Fruit fly (Drosophila melanogaster) whole organism, embryonic: Measurements from ENCODE around the gene CG6574.

Source experiments
- Abd-B ChIP-seq: fragments of 200-800 bp; sonication (Bioruptor generic); optimal IDR thresholded peaks from 2 replicates; lab custom pipeline; 2018; ENCODE audit warnings: missing biosample characterization, mild to moderate bottlenecking, missing genetic modification characterization, moderate library complexity
- C15 ChIP-seq: fragments of 200-800 bp; sonication (Bioruptor generic); IDR thresholded peaks from 3 replicates; pipeline ENCODE4 v1.3.6; 2022; ENCODE audit warnings: missing biosample characterization, missing genetic modification characterization
- CG10209 ChIP-seq: fragments of 200-800 bp; sonication (Bioruptor generic); optimal IDR thresholded peaks from 3 replicates; lab custom pipeline; 2017; ENCODE audit warnings: missing biosample characterization, mild to moderate bottlenecking, missing genetic modification characterization, missing genetic modification reagents
- CG10267 ChIP-seq: fragments of 200-800 bp; sonication (Bioruptor generic); optimal IDR thresholded peaks from 2 replicates; lab custom pipeline; 2018; ENCODE audit warnings: missing biosample characterization, mild to moderate bottlenecking, missing genetic modification characterization, moderate library complexity
- CG11398 ChIP-seq: fragments of 200-800 bp; sonication (Bioruptor generic); optimal IDR thresholded peaks from 2 replicates; lab custom pipeline; 2016; ENCODE audit warnings: missing biosample characterization, missing genetic modification characterization
- CG11723 ChIP-seq: fragments of 200-800 bp; sonication (Bioruptor generic); optimal IDR thresholded peaks from 2 replicates; lab custom pipeline; 2017; ENCODE audit warnings: missing biosample characterization, mild to moderate bottlenecking, missing genetic modification characterization
- CG12942 ChIP-seq: fragments of 200-800 bp; sonication (Bioruptor generic); optimal IDR thresholded peaks from 3 replicates; lab custom pipeline; 2016; ENCODE audit warnings: missing biosample characterization, missing genetic modification characterization
- CG1603 ChIP-seq: fragments of 200-800 bp; sonication (Bioruptor generic); optimal IDR thresholded peaks from 2 replicates; lab custom pipeline; 2019; ENCODE audit warnings: missing biosample characterization, mild to moderate bottlenecking, missing genetic modification characterization, moderate library complexity
- CG16813 ChIP-seq: fragments of 200-800 bp; sonication (Bioruptor generic); IDR thresholded peaks from 3 replicates; pipeline ENCODE4 v1.3.6; 2022; ENCODE audit warnings: missing biosample characterization, missing genetic modification characterization; ENCODE audit not compliant: partially characterized antibody
- CG17385 ChIP-seq: fragments of 200-800 bp; sonication (Bioruptor generic); optimal IDR thresholded peaks from 3 replicates; lab custom pipeline; 2018; ENCODE audit warnings: missing biosample characterization, mild to moderate bottlenecking, missing genetic modification characterization
- CG17568 ChIP-seq: fragments of 200-800 bp; sonication (Bioruptor generic); optimal IDR thresholded peaks from 2 replicates; lab custom pipeline; 2018; ENCODE audit warnings: missing biosample characterization, mild to moderate bottlenecking, missing genetic modification characterization, moderate library complexity
- CG30403 ChIP-seq: fragments of 200-800 bp; sonication (Bioruptor generic); optimal IDR thresholded peaks from 3 replicates; lab custom pipeline; 2016; ENCODE audit warnings: missing biosample characterization, missing genetic modification characterization
- CG31388 ChIP-seq: fragments of 200-800 bp; sonication (Bioruptor generic); optimal IDR thresholded peaks from 2 replicates; lab custom pipeline; 2016; ENCODE audit warnings: missing biosample characterization, missing genetic modification characterization
- CG33213 ChIP-seq: fragments of 200-800 bp; sonication (Bioruptor generic); optimal IDR thresholded peaks from 3 replicates; lab custom pipeline; 2016; ENCODE audit warnings: missing biosample characterization, missing genetic modification characterization
- CG6654 ChIP-seq: fragments of 200-800 bp; sonication (Bioruptor generic); optimal IDR thresholded peaks from 2 replicates; lab custom pipeline; 2017; ENCODE audit warnings: missing biosample characterization, mild to moderate bottlenecking, missing genetic modification characterization
- CG7357 ChIP-seq: fragments of 200-800 bp; sonication (Bioruptor generic); IDR thresholded peaks from 3 replicates; pipeline ENCODE4 v1.3.6; 2022; ENCODE audit warnings: missing biosample characterization, missing genetic modification characterization
- CG7928 ChIP-seq: fragments of 200-800 bp; sonication (Bioruptor generic); optimal IDR thresholded peaks from 2 replicates; lab custom pipeline; 2017; ENCODE audit warnings: missing biosample characterization, mild to moderate bottlenecking, missing genetic modification characterization
- CG7987 ChIP-seq: fragments of 200-800 bp; sonication (Bioruptor generic); optimal IDR thresholded peaks from 2 replicates; lab custom pipeline; 2018; ENCODE audit warnings: missing biosample characterization, mild to moderate bottlenecking, missing genetic modification characterization, moderate library complexity
- CG8089 ChIP-seq: fragments of 200-800 bp; sonication (Bioruptor generic); optimal IDR thresholded peaks from 3 replicates; lab custom pipeline; 2016; ENCODE audit warnings: missing biosample characterization, missing genetic modification characterization
- CG9817 ChIP-seq: fragments of 200-800 bp; sonication (Bioruptor generic); optimal IDR thresholded peaks from 2 replicates; lab custom pipeline; 2018; ENCODE audit warnings: missing biosample characterization, mild to moderate bottlenecking, missing genetic modification characterization, moderate library complexity
- D19B ChIP-seq: fragments of 200-800 bp; sonication (Bioruptor generic); optimal IDR thresholded peaks from 2 replicates; lab custom pipeline; 2017; ENCODE audit warnings: missing biosample characterization, mild to moderate bottlenecking, missing genetic modification characterization
- Dll ChIP-seq: fragments of 200-800 bp; sonication (Bioruptor generic); IDR thresholded peaks from 4 replicates; pipeline ENCODE4 v1.3.6; 2022; ENCODE audit warnings: missing biosample characterization, missing genetic modification characterization; ENCODE audit not compliant: partially characterized antibody
- Doc2 ChIP-seq: fragments of 200-800 bp; sonication (Bioruptor generic); IDR thresholded peaks from 2 replicates; pipeline ENCODE4 v1.3.6; 2022; ENCODE audit warnings: missing biosample characterization, missing genetic modification characterization
- E2f2 ChIP-seq: fragments of 200-800 bp; sonication (Bioruptor generic); IDR thresholded peaks from 2 replicates; pipeline ENCODE4 v1.3.6; 2022; ENCODE audit warnings: missing biosample characterization, missing genetic modification characterization
- Ets65A ChIP-seq: fragments of 200-800 bp; sonication (Bioruptor generic); peaks from one replicate; lab custom pipeline; 2016; ENCODE audit warnings: missing biosample characterization, missing genetic modification characterization
- Hr51 ChIP-seq, 2 experiments: fragments of 200-800 bp; sonication (Bioruptor generic); optimal IDR thresholded peaks; 2 replicates in 1 of 2; 3 replicates in 1 of 2; lab custom pipeline; 2016 to 2018; ENCODE audit warnings: missing biosample characterization in 2 of 2, missing genetic modification characterization in 2 of 2, mild to moderate bottlenecking in 1 of 2, moderate library complexity in 1 of 2
- Hr78 ChIP-seq, 2 experiments: fragments of 200-800 bp in 1 of 2; fragments of >200 bp in 1 of 2; sonication (Bioruptor generic) in 1 of 2; optimal IDR thresholded peaks; 2 replicates each; lab custom pipeline; 2017 to 2019; ENCODE audit warnings: missing biosample characterization in 2 of 2, missing genetic modification characterization in 2 of 2, mild to moderate bottlenecking in 1 of 2, moderate library complexity in 1 of 2
- Kr ChIP-seq: fragments of 200-800 bp; sonication (Bioruptor generic); optimal IDR thresholded peaks from 2 replicates; lab custom pipeline; 2017; ENCODE audit warnings: missing biosample characterization, mild to moderate bottlenecking, missing genetic modification characterization
- Ptx1 ChIP-seq: fragments of 200-800 bp; sonication (Bioruptor generic); IDR thresholded peaks from 2 replicates; pipeline ENCODE4 v1.3.6; 2022; ENCODE audit warnings: missing biosample characterization, missing genetic modification characterization
- Ravus ChIP-seq: fragments of 200-800 bp; sonication (Bioruptor generic); IDR thresholded peaks from 2 replicates; pipeline ENCODE4 v1.3.6; 2022; ENCODE audit warnings: missing biosample characterization, missing genetic modification characterization
- Sry-δ ChIP-seq: fragments of 200-800 bp; sonication (Bioruptor generic); optimal IDR thresholded peaks from 2 replicates; lab custom pipeline; 2016; ENCODE audit warnings: missing biosample characterization, missing genetic modification characterization
- chinmo ChIP-seq: fragments of 200-800 bp; sonication (Bioruptor generic); IDR thresholded peaks from 4 replicates; pipeline ENCODE4 v1.3.6; 2022; ENCODE audit warnings: missing biosample characterization, missing genetic modification characterization; ENCODE audit not compliant: partially characterized antibody
- corto ChIP-seq: fragments of 200-800 bp; sonication (Bioruptor generic); optimal IDR thresholded peaks from 2 replicates; lab custom pipeline; 2016; ENCODE audit warnings: missing biosample characterization, mild to moderate bottlenecking, missing genetic modification characterization, moderate library complexity
- croc ChIP-seq: fragments of 200-800 bp; sonication (Bioruptor generic); conservative IDR thresholded peaks from 3 replicates; pipeline ENCODE4 v1.3.6; 2022; ENCODE audit warnings: missing biosample characterization, missing genetic modification characterization
- emc ChIP-seq: fragments of 200-800 bp; sonication (Bioruptor generic); optimal IDR thresholded peaks from 2 replicates; lab custom pipeline; 2016; ENCODE audit warnings: missing biosample characterization, missing genetic modification characterization
- gcm ChIP-seq: fragments of 200-800 bp; sonication (Bioruptor generic); optimal IDR thresholded peaks from 2 replicates; lab custom pipeline; 2019; ENCODE audit warnings: missing biosample characterization, mild to moderate bottlenecking, missing genetic modification characterization, moderate library complexity
- ham ChIP-seq: fragments of 200-800 bp; sonication (Bioruptor generic); IDR thresholded peaks from 2 replicates; pipeline ENCODE4 v1.3.6; 2022; ENCODE audit warnings: missing biosample characterization, missing genetic modification characterization
- hb ChIP-seq: fragments of 200-800 bp; sonication (Bioruptor generic); IDR thresholded peaks from 3 replicates; pipeline ENCODE4 v1.3.6; 2022; ENCODE audit warnings: missing biosample characterization, missing genetic modification characterization; ENCODE audit not compliant: partially characterized antibody
- kah ChIP-seq: fragments of 200-800 bp; sonication (Bioruptor generic); optimal IDR thresholded peaks from 2 replicates; lab custom pipeline; 2018; ENCODE audit warnings: missing biosample characterization, mild to moderate bottlenecking, missing genetic modification characterization
- lab ChIP-seq: fragments of 200-800 bp; sonication (Bioruptor generic); optimal IDR thresholded peaks from 3 replicates; lab custom pipeline; 2017; ENCODE audit warnings: missing biosample characterization, missing genetic modification characterization, mild to moderate bottlenecking, moderate library complexity, missing genetic modification reagents
- mam ChIP-seq: fragments of 200-800 bp; sonication (Bioruptor generic); optimal IDR thresholded peaks from 3 replicates; lab custom pipeline; 2016; ENCODE audit warnings: missing biosample characterization, missing genetic modification characterization
- nmo ChIP-seq: fragments of 200-800 bp; sonication (Bioruptor generic); optimal IDR thresholded peaks from 2 replicates; lab custom pipeline; 2018; ENCODE audit warnings: missing biosample characterization, mild to moderate bottlenecking, missing genetic modification characterization, moderate library complexity
- pros ChIP-seq: fragments of 200-800 bp; sonication (Bioruptor generic); optimal IDR thresholded peaks from 3 replicates; lab custom pipeline; 2019; ENCODE audit warnings: missing biosample characterization, mild to moderate bottlenecking, missing genetic modification characterization, moderate library complexity
- ranshi ChIP-seq: fragments of 200-800 bp; sonication (Bioruptor generic); IDR thresholded peaks from 2 replicates; pipeline ENCODE4 v1.3.6; 2022; ENCODE audit warnings: missing biosample characterization, missing genetic modification characterization
- tll ChIP-seq, 2 experiments: fragments of 200-800 bp in 1 of 2; fragments of >200 bp in 1 of 2; sonication (Bioruptor generic) in 1 of 2; optimal IDR thresholded peaks; 2 replicates each; lab custom pipeline; 2017 to 2019; ENCODE audit warnings: missing biosample characterization in 2 of 2, missing genetic modification characterization in 2 of 2, mild to moderate bottlenecking in 1 of 2, moderate library complexity in 1 of 2
- yki ChIP-seq: fragments of >200 bp; optimal IDR thresholded peaks from 3 replicates; lab custom pipeline; 2018
- zen2 ChIP-seq: fragments of 200-800 bp; sonication (Bioruptor generic); IDR thresholded peaks from 3 replicates; pipeline ENCODE4 v1.3.6; 2022; ENCODE audit warnings: missing biosample characterization, missing genetic modification characterization; ENCODE audit not compliant: partially characterized antibody

Gene CG6574

dm6 chr3R:10886462-10887315 lies 23.9 kb upstream of the CG6574 start (continued):
- TF ChIP-seq CG1603 (tag; lab: Kevin White, UChicago): peak; percentile 53
- no peak for TF ChIP-seq hb (GFP tag; lab: Robert Waterston, UW)
- TF ChIP-seq zen2: no peak
- TF ChIP-seq CG8089 (GFP tag; lab: Kevin White, UChicago): peak; percentile 78
- TF ChIP-seq gcm (GFP tag; lab: Kevin White, UChicago): peak; percentile 90
- peak; percentile 89 for TF ChIP-seq kah
- TF ChIP-seq tll (GFP tag; optimal IDR thresholded peaks at IDR 0.05; lab: Kevin White, UChicago): no peak
- peak; percentile 74 for TF ChIP-seq CG7357 (GFP tag; lab: Robert Waterston, UW)
- peak; percentile 53 for TF ChIP-seq CG6654 (GFP tag; lab: Kevin White, UChicago)
- peak; percentile 55 for TF ChIP-seq yki
- peak; percentile 81 for TF ChIP-seq CG17568 (GFP tag; lab: Kevin White, UChicago)
- 0 out of 4 replicates have a peak, but pooled peaks have one; percentile 49 for TF ChIP-seq Dll (GFP tag; lab: Robert Waterston, UW)
- peak; percentile 78 to 93 for TF ChIP-seq Hr51 (GFP tag; optimal IDR thresholded peaks at IDR 0.05; lab: Kevin White, UChicago)
- peak; percentile 91 for TF ChIP-seq CG10209 (GFP tag; lab: Kevin White, UChicago)
- TF ChIP-seq CG17385 (GFP tag; lab: Kevin White, UChicago): peak; percentile 87
- TF ChIP-seq emc (GFP tag; lab: Kevin White, UChicago): peak; percentile 53
- peak; percentile 73 for TF ChIP-seq D19B
- peak; percentile 90 for TF ChIP-seq CG9817 (tag; lab: Kevin White, UChicago)
- peak; percentile 76 for TF ChIP-seq E2f2 (GFP tag; lab: Robert Waterston, UW)
- peak; percentile 76; the same call in 3 of the 4 replicates for TF ChIP-seq chinmo (GFP tag; lab: Robert Waterston, UW)
- TF ChIP-seq CG7928: peak; percentile 56
- peak; percentile 89 for TF ChIP-seq nmo
- TF ChIP-seq CG11723 (GFP tag; lab: Kevin White, UChicago): peak; percentile 86
- no peak for TF ChIP-seq CG16813 (GFP tag; lab: Robert Waterston, UW)
- TF ChIP-seq pros (GFP tag; lab: Kevin White, UChicago): peak; percentile 23
- TF ChIP-seq Abd-B (GFP tag; lab: Kevin White, UChicago): peak; percentile 81
- TF ChIP-seq Hr78 (GFP tag; optimal IDR thresholded peaks at IDR 0.05; lab: Kevin White, UChicago): peak in 1 of 2 experiments; percentile 92
- TF ChIP-seq croc (GFP tag; lab: Robert Waterston, UW): peak; percentile 80
- peak; percentile 85 for TF ChIP-seq CG10267 (tag; lab: Kevin White, UChicago)
- TF ChIP-seq CG33213: peak; percentile 56
- TF ChIP-seq CG12942 (GFP tag; lab: Kevin White, UChicago): peak; percentile 69
- peak; percentile 58 for TF ChIP-seq Ravus (GFP tag; lab: Robert Waterston, UW)
- TF ChIP-seq Doc2 (GFP tag; lab: Robert Waterston, UW): peak; percentile 37; the same call in 1 of the 2 replicates
- TF ChIP-seq Sry-δ (GFP tag; lab: Kevin White, UChicago): peak; percentile 40
- TF ChIP-seq mam (GFP tag; lab: Kevin White, UChicago): peak; percentile 91
- peak; percentile 78 for TF ChIP-seq CG11398 (GFP tag; lab: Kevin White, UChicago)
- TF ChIP-seq CG7987 (GFP tag; lab: Kevin White, UChicago): peak; percentile 12
- TF ChIP-seq CG30403 (GFP tag; lab: Kevin White, UChicago): peak; percentile 94
- peak; percentile 34; the same call in 1 of the 3 replicates for TF ChIP-seq C15 (GFP tag; lab: Robert Waterston, UW)
- TF ChIP-seq CG31388 (GFP tag; lab: Kevin White, UChicago): peak; percentile 59
- peak; percentile 96 for TF ChIP-seq lab (GFP tag; lab: Kevin White, UChicago)
- peak; percentile 70; the same call in 1 of the 2 replicates for TF ChIP-seq ham
- TF ChIP-seq ranshi (GFP tag; lab: Robert Waterston, UW): peak; percentile 90
- peak; percentile 80 for TF ChIP-seq corto (GFP tag; lab: Kevin White, UChicago)
- peak; percentile 44 for TF ChIP-seq Ets65A (GFP tag; lab: Kevin White, UChicago)
- TF ChIP-seq Ptx1: peak; percentile 91
- TF ChIP-seq Kr (GFP tag; lab: Kevin White, UChicago): no peak
